Worm (Caenorhabditis elegans) whole organism, midembryonic: ENCODE results near the gene C23H5.15.

Experiments used
- T22C8.4 ChIP-seq: fragments of 200-800 bp; sonication (Bioruptor generic); IDR thresholded peaks from 2 replicates; pipeline ENCODE4 v1.3.6; 2022; ENCODE audit warnings: missing genetic modification characterization, missing compliant biosample characterization
- cog-1 ChIP-seq: sonication (generic microtip); optimal IDR thresholded peaks from 2 replicates; lab custom pipeline; 2016; ENCODE audit warnings: missing genetic modification characterization, missing compliant biosample characterization
- flt-1 ChIP-seq: fragments of 200-800 bp; sonication (Bioruptor generic); IDR thresholded peaks from 2 replicates; pipeline ENCODE4 v1.3.6; 2022; ENCODE audit warnings: missing genetic modification characterization, missing compliant biosample characterization
- klf-2 ChIP-seq: fragments of 200-800 bp; sonication (Bioruptor generic); conservative IDR thresholded peaks from 2 replicates; pipeline ENCODE4 v1.3.6; 2022; ENCODE audit warnings: missing genetic modification reagents, missing genetic modification characterization, missing compliant biosample characterization
- med-1 ChIP-seq: sonication (generic microtip); optimal IDR thresholded peaks from 2 replicates; lab custom pipeline; 2017; ENCODE audit warnings: missing genetic modification characterization, mild to moderate bottlenecking, missing compliant biosample characterization, antibody characterized with exemption, missing genetic modification reagents; ENCODE audit not compliant: insufficient read depth
- ref-1 ChIP-seq: fragments of 200-800 bp; sonication (Bioruptor generic); conservative IDR thresholded peaks from 2 replicates; pipeline ENCODE4 v1.3.6; 2022; ENCODE audit warnings: missing genetic modification reagents, missing genetic modification characterization, missing compliant biosample characterization
- tab-1 ChIP-seq: fragments of 200-800 bp; sonication (Bioruptor generic); IDR thresholded peaks from 2 replicates; pipeline ENCODE4 v1.3.6; 2022; ENCODE audit warnings: missing genetic modification characterization, missing compliant biosample characterization
- ztf-23 ChIP-seq: fragments of 200-800 bp; sonication (Bioruptor generic); IDR thresholded peaks from 2 replicates; pipeline ENCODE4 v1.3.6; 2022; ENCODE audit warnings: missing genetic modification reagents, missing genetic modification characterization, missing compliant biosample characterization
- ztf-29 ChIP-seq: fragments of 200-800 bp; sonication (Bioruptor generic); IDR thresholded peaks from 2 replicates; pipeline ENCODE4 v1.3.6; 2022; ENCODE audit warnings: missing genetic modification reagents, missing genetic modification characterization, missing compliant biosample characterization

C23H5.15 gene

DNA sequence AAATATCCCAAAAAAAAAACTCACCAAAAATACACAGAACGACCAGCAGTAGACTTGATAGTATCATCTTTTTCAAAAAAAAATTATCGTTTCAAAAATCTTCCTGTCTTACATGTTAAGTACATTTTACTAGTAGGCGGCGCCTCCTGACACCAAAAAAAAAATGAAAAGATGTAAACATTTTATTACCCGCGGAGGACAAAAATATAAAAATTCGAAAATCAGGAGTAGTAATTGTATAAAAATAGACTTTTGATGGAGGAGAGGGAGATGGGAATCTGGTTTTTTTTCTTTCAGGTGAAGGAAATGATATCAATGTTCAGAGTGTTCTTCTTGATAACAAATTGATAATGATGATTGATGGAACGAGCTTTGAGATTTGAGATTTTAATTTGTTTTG is at the start of gene C23H5.15:
C23H5.15 (minus strand) TSS at position 101 of the 400 bp plus-strand sequence.
- TF ChIP-seq T22C8.4 (GFP tag; lab: Robert Waterston, UW): no peak
- TF ChIP-seq flt-1 (GFP tag; lab: Robert Waterston, UW): no peak
- no peak for TF ChIP-seq klf-2 (GFP tag; lab: Robert Waterston, UW)
- TF ChIP-seq ref-1 (GFP tag; lab: Robert Waterston, UW): no peak
- TF ChIP-seq cog-1 (tag; lab: Kevin White, UChicago): no peak
- no peak for TF ChIP-seq tab-1 (GFP tag; lab: Robert Waterston, UW)
- TF ChIP-seq ztf-23: no peak
- TF ChIP-seq med-1 (GFP tag; lab: Kevin White, UChicago): no peak
- TF ChIP-seq ztf-29: no peak

DNA sequence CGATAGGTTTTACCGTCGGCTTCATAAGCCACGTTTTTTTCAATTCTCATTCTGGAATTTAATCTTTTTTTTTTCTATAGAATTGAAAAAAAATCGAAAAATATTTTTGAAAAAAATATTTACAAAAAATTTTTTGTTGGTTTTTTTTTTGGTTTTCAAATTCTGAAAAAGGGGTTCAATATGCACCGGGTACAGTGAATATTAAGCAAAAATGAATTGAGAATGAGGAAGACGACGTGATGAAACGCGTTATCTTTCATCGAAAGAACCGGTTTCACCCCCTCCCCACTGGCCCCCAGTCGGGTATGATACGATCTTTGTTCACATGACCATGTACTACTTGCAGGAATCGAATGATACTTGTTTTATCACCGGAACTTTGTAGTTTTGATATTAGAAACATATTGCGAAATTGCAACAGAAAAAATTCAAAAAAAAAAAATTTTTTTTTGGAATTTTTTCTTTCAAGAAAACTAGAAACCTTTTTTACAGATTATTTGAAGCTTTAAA is 46.6 kb upstream of the C23H5.15 start, which contains the start of gene C54E4.5:
C54E4.5 (minus strand) TSS at position 51 of the 510 bp plus-strand sequence.
- no peak for TF ChIP-seq klf-2 (GFP tag; lab: Robert Waterston, UW)
- no peak for TF ChIP-seq med-1 (GFP tag; lab: Kevin White, UChicago)
- TF ChIP-seq T22C8.4 (GFP tag; lab: Robert Waterston, UW): no peak
- no peak for TF ChIP-seq ztf-23
- TF ChIP-seq ztf-29: no peak
- no peak for TF ChIP-seq tab-1 (GFP tag; lab: Robert Waterston, UW)
- TF ChIP-seq ref-1 (GFP tag; lab: Robert Waterston, UW): no peak
- no peak for TF ChIP-seq cog-1 (tag; lab: Kevin White, UChicago)
- no peak for TF ChIP-seq flt-1 (GFP tag; lab: Robert Waterston, UW)

DNA sequence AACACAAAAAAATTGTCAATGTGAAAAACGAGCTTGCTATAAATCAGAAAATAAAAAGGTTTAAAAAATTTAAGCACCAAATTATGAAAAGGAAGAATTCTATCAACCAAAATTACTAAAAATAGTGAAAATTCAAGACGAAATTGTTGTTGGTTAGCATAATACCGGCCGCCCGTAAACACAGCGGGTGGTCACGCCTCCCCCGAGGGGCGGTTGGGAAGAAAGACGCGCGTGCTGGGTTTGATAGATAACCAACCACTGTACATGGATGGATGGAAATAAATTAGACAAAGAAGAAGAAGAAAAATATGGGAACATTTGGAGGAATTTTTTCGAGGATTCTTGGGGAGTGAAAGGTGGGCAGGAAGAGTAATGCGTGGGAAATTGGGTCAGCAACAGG is 39.6 kb upstream of the C23H5.15 start:
- TF ChIP-seq ztf-29 (no peak), ref-1 (GFP tag; lab: Robert Waterston, UW) (no peak), cog-1 (tag; lab: Kevin White, UChicago) (no peak), klf-2 (GFP tag; lab: Robert Waterston, UW) (no peak), flt-1 (GFP tag; lab: Robert Waterston, UW) (no peak), T22C8.4 (GFP tag; lab: Robert Waterston, UW) (no peak), med-1 (GFP tag; lab: Kevin White, UChicago) (no peak), ztf-23 (no peak), tab-1 (GFP tag; lab: Robert Waterston, UW) (no peak)

DNA sequence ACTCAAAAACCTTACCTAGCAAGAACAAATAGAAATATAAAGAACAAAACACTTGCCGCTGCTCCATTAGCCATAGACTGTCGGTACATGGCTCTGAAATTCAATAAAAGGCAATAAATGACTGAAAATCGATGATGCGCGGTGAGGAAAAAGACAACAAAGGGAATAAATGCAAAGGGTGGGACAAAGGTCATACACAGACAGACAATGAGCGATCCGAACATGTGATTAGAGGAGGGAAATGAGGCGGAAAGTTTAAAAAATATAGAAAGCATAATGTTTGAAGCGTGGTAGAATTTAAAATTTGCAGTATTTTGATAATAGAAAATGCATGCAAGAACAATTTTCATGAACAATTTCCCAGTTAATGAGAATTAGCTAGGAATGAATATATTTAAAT is 37.9 kb upstream of the C23H5.15 start, which contains the start of gene C54E4.12:
C54E4.12 (minus strand) TSS at position 101 of the 400 bp plus-strand sequence.
- TF ChIP-seq tab-1 (GFP tag; lab: Robert Waterston, UW) (no peak), med-1 (GFP tag; lab: Kevin White, UChicago) (no peak), ref-1 (GFP tag; lab: Robert Waterston, UW) (no peak), klf-2 (GFP tag; lab: Robert Waterston, UW) (no peak), cog-1 (tag; lab: Kevin White, UChicago) (no peak), ztf-23 (no peak)

DNA sequence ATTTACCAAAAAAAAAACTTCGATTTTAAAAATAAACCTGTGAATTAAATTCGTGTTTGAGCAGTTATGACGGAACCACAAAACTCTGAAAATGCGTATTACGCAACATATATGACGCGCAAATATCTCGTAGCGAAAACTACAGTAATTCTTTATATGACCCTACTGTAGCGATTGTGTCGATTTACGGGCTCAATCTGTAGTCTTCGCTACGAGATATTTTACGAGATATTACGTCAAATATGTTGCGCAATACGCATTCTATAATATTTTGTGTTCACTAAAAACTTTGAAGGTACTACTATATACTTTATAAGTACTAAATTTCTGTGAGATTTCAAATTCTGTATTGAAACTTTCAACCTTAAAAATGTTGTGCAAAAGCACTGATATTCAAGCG is 34.8 kb upstream of the C23H5.15 start:
- TF ChIP-seq klf-2 (GFP tag; lab: Robert Waterston, UW) (no peak), med-1 (GFP tag; lab: Kevin White, UChicago) (no peak), T22C8.4 (GFP tag; lab: Robert Waterston, UW) (no peak), flt-1 (GFP tag; lab: Robert Waterston, UW) (no peak), ztf-23 (no peak), ref-1 (GFP tag; lab: Robert Waterston, UW) (no peak), ztf-29 (no peak), cog-1 (tag; lab: Kevin White, UChicago) (no peak), tab-1 (GFP tag; lab: Robert Waterston, UW) (no peak)

DNA sequence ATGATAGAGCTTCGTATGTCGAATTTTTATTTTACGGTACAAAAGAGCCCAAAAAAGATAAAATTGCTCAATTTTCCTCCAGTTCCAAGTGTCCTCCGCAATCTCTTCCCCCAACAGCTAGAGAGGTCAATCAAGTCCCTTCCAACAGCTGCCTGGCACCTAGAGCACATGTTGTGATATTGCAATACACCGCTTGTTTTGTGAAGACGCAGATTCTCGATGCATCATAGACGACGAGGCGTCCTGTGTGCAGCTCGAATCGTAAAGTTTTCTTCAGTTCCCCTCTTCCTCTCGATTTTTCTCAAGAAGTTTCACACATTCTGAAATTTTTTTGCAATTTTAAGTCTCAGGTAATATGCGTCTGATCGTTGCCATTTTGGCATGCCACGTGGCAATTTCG is 33.9 kb upstream of the C23H5.15 start, which contains the start of gene test-1:
test-1 (plus strand) TSS at position 345 of the 400 bp plus-strand sequence.
- no peak for TF ChIP-seq med-1 (GFP tag; lab: Kevin White, UChicago)
- TF ChIP-seq tab-1 (GFP tag; lab: Robert Waterston, UW): no peak
- TF ChIP-seq ztf-29: no peak
- TF ChIP-seq cog-1 (tag; lab: Kevin White, UChicago): no peak
- no peak for TF ChIP-seq ref-1 (GFP tag; lab: Robert Waterston, UW)
- TF ChIP-seq T22C8.4 (GFP tag; lab: Robert Waterston, UW): no peak
- no peak for TF ChIP-seq flt-1 (GFP tag; lab: Robert Waterston, UW)
- no peak for TF ChIP-seq klf-2 (GFP tag; lab: Robert Waterston, UW)
- no peak for TF ChIP-seq ztf-23

DNA sequence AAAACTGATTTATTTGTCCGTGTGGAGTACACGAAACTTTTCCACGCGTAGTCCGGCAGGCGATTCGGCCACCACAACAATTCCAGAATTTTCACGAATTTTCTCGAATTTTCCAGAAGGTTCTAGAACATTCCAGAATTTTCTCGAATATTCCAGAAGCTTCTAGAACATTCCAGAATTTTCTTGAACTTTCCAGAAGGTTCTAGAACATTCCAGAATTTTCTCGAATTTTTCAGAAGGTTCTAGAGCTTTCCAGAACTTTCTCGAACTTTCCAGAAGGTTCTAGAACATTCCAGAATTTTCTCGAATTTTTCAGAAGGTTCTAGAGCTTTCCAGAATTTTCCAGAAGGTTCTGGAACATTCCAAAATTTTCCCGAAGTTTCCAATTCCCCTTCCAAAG is 33.2 kb upstream of the C23H5.15 start:
- TF ChIP-seq flt-1 (GFP tag; lab: Robert Waterston, UW): peak; percentile 73; the same call in 1 of the 2 replicates

DNA sequence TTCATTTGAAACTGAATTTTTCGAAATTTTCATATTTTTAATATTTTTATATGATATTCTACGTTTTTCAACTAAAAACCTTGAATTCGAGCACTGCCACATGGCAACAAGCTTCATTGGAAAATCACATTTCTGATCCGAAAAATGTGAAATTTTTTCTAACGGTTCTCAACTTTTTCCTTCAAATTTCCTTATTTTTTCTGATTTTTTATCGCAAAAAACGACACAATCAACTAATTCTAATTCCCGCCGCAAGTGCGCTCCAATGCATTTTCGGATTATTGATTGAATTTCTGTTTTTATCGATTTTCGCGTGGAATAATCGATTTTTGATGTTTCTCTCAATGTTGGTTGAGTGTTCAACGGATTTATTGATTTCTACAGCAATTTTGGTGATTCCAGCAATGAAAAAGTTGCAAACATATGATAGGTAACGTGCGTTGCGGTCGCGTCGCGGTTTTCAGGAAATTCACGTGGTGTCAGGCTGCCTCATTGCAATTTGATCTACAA is 30.8 kb upstream of the C23H5.15 start, which contains the start of gene C23H5.12:
C23H5.12 (plus strand) TSS at position 51 of the 510 bp plus-strand sequence.
- TF ChIP-seq klf-2 (GFP tag; lab: Robert Waterston, UW) (no peak), T22C8.4 (GFP tag; lab: Robert Waterston, UW) (peak; percentile 58; the same call in 1 of the 2 replicates)

DNA sequence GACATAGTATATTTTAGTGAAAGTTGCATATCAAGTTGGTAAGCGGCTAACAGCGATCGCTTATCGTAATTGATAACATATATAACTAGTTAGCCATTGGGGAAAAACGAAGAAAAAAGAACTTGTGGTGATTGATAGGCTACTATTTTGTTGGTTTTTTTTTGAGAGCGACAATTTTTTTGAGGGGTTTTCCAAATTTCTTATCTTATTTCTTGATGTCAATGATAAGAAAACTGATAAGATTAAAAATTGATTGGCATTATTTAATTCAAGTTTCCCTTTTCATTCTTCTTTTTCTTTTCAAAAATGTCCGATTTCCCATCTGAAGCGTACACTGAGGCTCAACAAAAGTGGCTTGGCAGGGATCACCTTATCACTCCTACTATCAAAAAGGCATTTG is 28.0 kb upstream of the C23H5.15 start, which contains the start of gene prmt-6:
prmt-6 (plus strand) TSS at position 252 of the 400 bp plus-strand sequence.
- TF ChIP-seq ztf-23 (no peak), med-1 (GFP tag; lab: Kevin White, UChicago) (no peak), T22C8.4 (GFP tag; lab: Robert Waterston, UW) (no peak), flt-1 (GFP tag; lab: Robert Waterston, UW) (no peak), cog-1 (tag; lab: Kevin White, UChicago) (no peak), ztf-29 (no peak), klf-2 (GFP tag; lab: Robert Waterston, UW) (no peak), tab-1 (GFP tag; lab: Robert Waterston, UW) (no peak), ref-1 (GFP tag; lab: Robert Waterston, UW) (no peak)
